Worm (Caenorhabditis elegans) whole organism, L4/young adult: Measurements from ENCODE around the gene F38B7.3.

Experiments
- W03F9.2 ChIP-seq: fragments of 150-350 bp; optimal IDR thresholded peaks from 2 replicates; lab custom pipeline; 2014; ENCODE audit warnings: missing biosample characterization, missing genetic modification characterization
- dao-5 ChIP-seq: sonication (generic microtip); optimal IDR thresholded peaks from 2 replicates; lab custom pipeline; 2016; ENCODE audit warnings: missing genotype, missing genetic modification characterization, moderate library complexity, missing compliant biosample characterization
- him-1 ChIP-seq: sonication (generic microtip); optimal IDR thresholded peaks from 2 replicates; lab custom pipeline; 2016; ENCODE audit warnings: missing genotype, missing genetic modification reagents, missing genetic modification characterization, missing compliant biosample characterization

F38B7.3 gene

DNA sequence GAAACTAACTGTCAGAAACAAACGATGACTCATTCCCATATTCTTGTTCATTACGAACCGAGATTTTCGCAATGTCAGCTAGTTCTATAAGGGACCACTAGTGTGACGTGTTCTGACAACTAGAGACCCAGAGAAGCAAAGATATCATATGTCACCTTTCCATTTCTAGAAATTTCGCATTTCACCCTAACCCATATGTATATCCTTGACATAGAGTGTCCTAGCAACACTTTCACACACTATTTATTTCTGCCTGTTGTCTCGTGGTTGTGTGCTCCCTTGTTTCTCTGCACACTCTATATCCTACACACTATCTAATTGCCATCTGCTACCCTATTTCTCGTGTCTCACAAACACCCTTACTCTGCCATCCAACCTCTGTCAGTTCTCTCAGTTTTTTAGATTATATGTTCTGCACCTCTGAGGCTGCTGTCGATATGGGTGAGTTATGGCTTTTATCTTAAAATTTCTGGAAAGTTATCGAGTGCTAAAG is at the start of gene F38B7.3, which contains the start of gene F38B7.17:
Gene F38B7.3, plus strand, starts transcription at position 194 of the 493 bp plus-strand sequence.
Gene F38B7.17, minus strand, starts transcription at position 51 of the 493 bp plus-strand sequence.
- no peak for TF ChIP-seq W03F9.2 (tag; lab: Kevin White, UChicago)

- TF ChIP-seq W03F9.2 (tag; lab: Kevin White, UChicago) (no peak), him-1 (tag; lab: Kevin White, UChicago) (no peak), dao-5 (tag; lab: Kevin White, UChicago) (no peak)
Measured at ce11 chrV:11499786-11500185, 49.1 kb upstream of the F38B7.3 start.

- TF ChIP-seq him-1 (tag; lab: Kevin White, UChicago) (no peak), W03F9.2 (tag; lab: Kevin White, UChicago) (no peak), dao-5 (tag; lab: Kevin White, UChicago) (no peak)
Measured at ce11 chrV:11500980-11501379, 47.9 kb upstream of the F38B7.3 start.

- TF ChIP-seq W03F9.2 (tag; lab: Kevin White, UChicago), result no peak
- TF ChIP-seq him-1 (tag; lab: Kevin White, UChicago), result no peak
- no peak for TF ChIP-seq dao-5 (tag; lab: Kevin White, UChicago)
Measured at ce11 chrV:11503081-11503751, 45.7 kb upstream of the F38B7.3 start, which contains the start of gene C55A6.12. Gene C55A6.12, minus strand, starts transcription at chrV:11503131.

DNA sequence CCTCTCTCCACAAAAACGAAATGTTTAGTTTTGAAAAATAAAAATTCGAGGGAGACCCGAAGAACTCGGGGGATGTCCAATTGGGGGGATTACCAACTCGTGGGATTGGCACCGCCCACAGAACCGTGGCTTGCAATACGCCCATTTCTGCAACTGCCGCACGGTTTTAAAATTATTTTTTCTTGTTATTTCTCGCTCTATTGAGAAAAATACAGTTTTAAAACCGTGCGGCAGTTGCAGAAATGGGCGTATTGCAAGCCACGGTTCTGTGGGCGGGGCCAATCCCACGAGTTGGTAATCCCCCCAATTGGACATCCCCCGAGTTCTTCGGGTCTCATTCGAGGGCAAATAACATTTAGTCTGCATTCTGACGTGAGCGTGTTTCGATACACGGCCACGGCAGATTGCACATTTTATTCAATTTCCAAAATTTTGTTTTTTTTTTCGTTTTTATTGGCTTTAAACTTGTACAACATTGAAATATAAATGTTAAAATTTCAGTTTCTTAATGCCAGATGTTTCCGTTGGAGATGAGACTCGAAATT is 44.0 kb upstream of the F38B7.3 start, which contains the start of the genes C55A6.1 and C55A6.10:
Gene C55A6.1, minus strand, starts transcription at position 116 of the 545 bp plus-strand sequence.
Gene C55A6.10, plus strand, starts transcription at position 495 of the 545 bp plus-strand sequence.
- TF ChIP-seq W03F9.2 (tag; lab: Kevin White, UChicago), result peak; percentile 56

DNA sequence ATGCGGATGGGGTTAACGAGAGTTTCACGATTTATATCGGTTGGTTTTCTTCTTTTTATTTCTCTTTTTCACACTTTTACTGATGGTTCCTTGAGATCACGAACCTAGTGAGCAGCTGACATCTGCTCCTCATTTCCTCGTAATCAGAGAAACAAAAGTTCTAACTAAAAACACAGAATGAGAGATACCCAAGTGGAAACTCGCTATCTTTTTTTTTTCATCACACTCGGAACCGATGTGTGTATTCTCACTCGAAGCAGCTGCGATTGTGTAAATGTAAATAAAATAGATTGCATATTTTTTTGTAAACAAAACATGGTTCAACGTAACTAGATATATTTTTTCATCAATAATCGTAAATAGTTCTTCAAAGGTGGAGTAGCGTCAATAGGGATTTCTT is 42.6 kb upstream of the F38B7.3 start:
- TF ChIP-seq dao-5 (tag; lab: Kevin White, UChicago), result no peak
- no peak for TF ChIP-seq W03F9.2 (tag; lab: Kevin White, UChicago)
- TF ChIP-seq him-1 (tag; lab: Kevin White, UChicago), result no peak

DNA sequence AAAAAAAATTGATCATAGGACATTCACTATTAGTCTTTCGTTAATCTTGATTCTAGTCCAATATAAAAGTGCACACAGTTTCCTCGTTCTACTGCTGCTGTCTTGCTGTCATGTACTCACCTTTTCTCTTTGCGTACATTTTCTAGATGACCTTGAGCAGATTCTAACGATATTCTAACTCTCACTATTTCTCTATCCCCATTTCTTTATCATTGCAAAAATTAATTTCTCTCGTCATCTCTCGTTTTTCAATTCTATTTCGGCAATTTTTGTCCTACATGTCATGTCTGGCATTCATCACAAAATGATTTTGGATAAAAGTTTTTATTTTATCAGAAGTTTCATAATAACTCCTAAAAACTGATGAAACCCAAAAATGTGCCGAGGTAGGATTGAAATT is 40.1 kb upstream of the F38B7.3 start, which contains the start of gene ttll-5:
Gene ttll-5, plus strand, starts transcription at position 288 of the 400 bp plus-strand sequence.
- no peak for TF ChIP-seq dao-5 (tag; lab: Kevin White, UChicago)
- no peak for TF ChIP-seq W03F9.2 (tag; lab: Kevin White, UChicago)
- no peak for TF ChIP-seq him-1 (tag; lab: Kevin White, UChicago)

ce11 chrV:11513432-11513831 is 35.5 kb upstream of the F38B7.3 start, which contains the start of gene C55A6.3:
Gene C55A6.3, minus strand, starts transcription at chrV:11513532.
- TF ChIP-seq dao-5 (tag; lab: Kevin White, UChicago) (no peak), W03F9.2 (tag; lab: Kevin White, UChicago) (no peak), him-1 (tag; lab: Kevin White, UChicago) (no peak)

- TF ChIP-seq W03F9.2 (tag; lab: Kevin White, UChicago) (no peak), dao-5 (tag; lab: Kevin White, UChicago) (no peak), him-1 (tag; lab: Kevin White, UChicago) (no peak)
Measured at ce11 chrV:11514677-11515076, 34.2 kb upstream of the F38B7.3 start, which contains the start of gene C55A6.6. Gene C55A6.6, minus strand, starts transcription at chrV:11514737.

- TF ChIP-seq dao-5 (tag; lab: Kevin White, UChicago) (no peak), W03F9.2 (tag; lab: Kevin White, UChicago) (no peak), him-1 (tag; lab: Kevin White, UChicago) (no peak)
Measured at ce11 chrV:11515145-11515544, 33.8 kb upstream of the F38B7.3 start.

- TF ChIP-seq W03F9.2 (tag; lab: Kevin White, UChicago) (no peak), him-1 (tag; lab: Kevin White, UChicago) (no peak), dao-5 (tag; lab: Kevin White, UChicago) (no peak)
Measured at ce11 chrV:11516141-11516591, 32.7 kb upstream of the F38B7.3 start, which contains the start of gene sdz-8. Gene sdz-8, minus strand, starts transcription at chrV:11516191.

ce11 chrV:11517789-11518188 is 31.1 kb upstream of the F38B7.3 start, which contains the start of gene C55A6.4:
Gene C55A6.4, minus strand, starts transcription at chrV:11517889.
- no peak for TF ChIP-seq dao-5 (tag; lab: Kevin White, UChicago)
- no peak for TF ChIP-seq W03F9.2 (tag; lab: Kevin White, UChicago)
- no peak for TF ChIP-seq him-1 (tag; lab: Kevin White, UChicago)

DNA sequence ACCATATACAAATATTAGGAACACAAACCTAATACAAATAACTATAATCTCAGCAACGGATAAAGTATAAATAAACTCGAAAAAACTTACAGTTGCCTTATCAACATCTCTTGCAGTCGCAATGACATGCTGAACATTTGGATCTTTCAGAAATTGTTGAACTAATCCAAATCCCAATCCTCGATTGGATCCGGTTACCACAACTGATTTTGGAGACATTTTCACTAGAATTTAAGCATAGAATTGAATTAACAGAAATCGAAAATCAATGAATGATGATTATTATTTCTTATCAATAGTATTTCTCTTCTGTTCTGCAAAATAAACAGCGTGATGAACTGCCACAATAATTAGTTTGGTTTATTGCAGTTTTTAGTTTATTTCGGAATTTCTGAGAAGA is 28.7 kb upstream of the F38B7.3 start, which contains the start of the genes C55A6.11 and C55A6.7:
Gene C55A6.11, plus strand, starts transcription at position 301 of the 400 bp plus-strand sequence.
Gene C55A6.7, minus strand, starts transcription at position 316 of the 400 bp plus-strand sequence.
- no peak for TF ChIP-seq dao-5 (tag; lab: Kevin White, UChicago)
- TF ChIP-seq W03F9.2 (tag; lab: Kevin White, UChicago), result no peak
- TF ChIP-seq him-1 (tag; lab: Kevin White, UChicago), result no peak
